Worm (Caenorhabditis elegans) whole organism, L2 larva: ENCODE data around the gene clec-42.

Experiments used
- nhr-6 ChIP-seq: fragments of 150-350 bp; optimal IDR thresholded peaks from 2 replicates; lab custom pipeline; 2014; ENCODE audit warnings: missing biosample characterization, missing genetic modification characterization
- ztf-11 ChIP-seq: sonication (generic microtip); optimal IDR thresholded peaks from 2 replicates; lab custom pipeline; 2017; ENCODE audit warnings: missing biosample characterization, missing genetic modification characterization

DNA sequence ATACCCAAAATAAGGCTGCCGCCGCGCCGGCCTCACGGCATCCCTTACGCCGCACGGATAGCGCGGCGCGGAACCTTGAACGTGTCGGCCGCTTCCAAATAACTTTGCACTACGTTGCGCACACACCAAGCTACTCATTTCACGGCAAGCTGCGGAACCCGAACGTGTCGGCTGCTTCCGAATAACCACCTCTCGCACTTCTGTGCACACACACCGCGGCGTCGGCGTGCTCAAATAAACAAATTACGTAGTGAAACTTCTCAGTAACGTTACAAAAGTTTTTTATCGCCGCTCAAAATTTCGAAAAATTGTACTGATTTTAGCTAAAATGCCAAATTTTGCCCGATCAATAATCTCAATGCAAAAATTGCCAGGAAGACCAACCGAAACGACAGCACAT is 21.6 kb downstream of the clec-42 start:
- TF ChIP-seq nhr-6 (tag; lab: Kevin White, UChicago): no peak
- no peak for TF ChIP-seq ztf-11
